Worm (Caenorhabditis elegans): ENCODE results near the gene srg-54.

ce11 chrV:14909331-14909835 is 14.6 kb downstream of the srg-54 start, which contains the start of gene H12D21.9:
- TF ChIP-seq nhr-77 (tag; optimal IDR thresholded peaks at IDR 0.05): no peak
- TF ChIP-seq ceh-9 (tag; optimal IDR thresholded peaks at IDR 0.05): no peak
- TF ChIP-seq nhr-28 (tag; optimal IDR thresholded peaks at IDR 0.05): no peak
- no peak for TF ChIP-seq lin-39 (tag; optimal IDR thresholded peaks at IDR 0.05)
- TF ChIP-seq nfya-1 (tag; optimal IDR thresholded peaks at IDR 0.05; ENCODE audit: insufficient read depth): no peak
- TF ChIP-seq ztf-4 (tag; optimal IDR thresholded peaks at IDR 0.05): no peak
- TF ChIP-seq R02D3.7 (tag; optimal IDR thresholded peaks at IDR 0.05): no peak
- no peak for TF ChIP-seq nhr-237 (tag; optimal IDR thresholded peaks at IDR 0.05)
- no peak for TF ChIP-seq pha-4 (tag; optimal IDR thresholded peaks at IDR 0.05)
- TF ChIP-seq snpc-4 (tag; optimal IDR thresholded peaks at IDR 0.05): no peak
- TF ChIP-seq nhr-23 (tag; optimal IDR thresholded peaks at IDR 0.05): no peak

Data from whole organism, L3 larva.